Worm (Caenorhabditis elegans) whole organism, L4 larva: ENCODE results near the gene ZK632.10.

Experiments
- D1046.2 ChIP-seq: fragments of 200-800 bp; sonication (Bioruptor generic); IDR thresholded peaks from 2 replicates; pipeline ENCODE4 v1.3.6; 2022; ENCODE audit warnings: missing genetic modification characterization, missing compliant biosample characterization
- F10B5.3 ChIP-seq: sonication (generic microtip); optimal IDR thresholded peaks from 2 replicates; lab custom pipeline; 2016; ENCODE audit warnings: mild to moderate bottlenecking, missing genetic modification characterization, missing compliant biosample characterization
- R02D3.7 ChIP-seq: fragments of 150-350 bp; sonication (generic microtip); optimal IDR thresholded peaks from 3 replicates; lab custom pipeline; 2014; ENCODE audit warnings: missing biosample characterization, missing genetic modification characterization
- T20F7.1 ChIP-seq: fragments of 200-800 bp; sonication (Bioruptor generic); optimal IDR thresholded peaks from 2 replicates; lab custom pipeline; 2018; ENCODE audit warnings: mild to moderate bottlenecking, missing genetic modification characterization, missing compliant biosample characterization
- T26A8.4 ChIP-seq: fragments of 200-800 bp; sonication (Bioruptor generic); IDR thresholded peaks from 2 replicates; pipeline ENCODE4 v1.3.6; 2022; ENCODE audit warnings: missing genetic modification characterization, missing compliant biosample characterization
- Y5F2A.4 ChIP-seq: fragments of 200-800 bp; sonication (Bioruptor generic); optimal IDR thresholded peaks from 2 replicates; lab custom pipeline; 2018; ENCODE audit warnings: mild to moderate bottlenecking, missing genetic modification characterization, missing compliant biosample characterization
- Y75B8A.6 ChIP-seq: fragments of 200-800 bp; sonication (Bioruptor generic); IDR thresholded peaks from 2 replicates; pipeline ENCODE4 v1.3.6; 2022; ENCODE audit warnings: missing genetic modification reagents, missing genetic modification characterization, missing compliant biosample characterization
- aha-1 ChIP-seq: fragments of 150-350 bp; peaks from one replicate; lab custom pipeline; 2014; ENCODE audit warnings: missing biosample characterization, missing genetic modification characterization
- aly-2 ChIP-seq: sonication (generic microtip); optimal IDR thresholded peaks from 2 replicates; lab custom pipeline; 2018; ENCODE audit warnings: missing biosample characterization, missing genetic modification characterization
- ceh-28 ChIP-seq: fragments of 150-350 bp; optimal IDR thresholded peaks from 2 replicates; lab custom pipeline; 2014; ENCODE audit warnings: missing biosample characterization, missing genetic modification reagents, missing genetic modification characterization
- ceh-62 ChIP-seq: sonication (generic microtip); optimal IDR thresholded peaks from 2 replicates; lab custom pipeline; 2017; ENCODE audit warnings: missing biosample characterization, missing genetic modification characterization
- ceh-82 ChIP-seq: sonication (generic microtip); optimal IDR thresholded peaks from 2 replicates; lab custom pipeline; 2017; ENCODE audit warnings: missing biosample characterization, missing genetic modification characterization
- ces-1 ChIP-seq: fragments of 150-350 bp; sonication (generic microtip); optimal IDR thresholded peaks from 4 replicates; lab custom pipeline; 2014; ENCODE audit warnings: missing biosample characterization, missing genetic modification reagents, missing genetic modification characterization
- cey-2 ChIP-seq: sonication (generic microtip); optimal IDR thresholded peaks from 3 replicates; lab custom pipeline; 2017; ENCODE audit warnings: missing genetic modification characterization, mild to moderate bottlenecking, missing compliant biosample characterization, antibody characterized with exemption, borderline replicate concordance; ENCODE audit not compliant: insufficient read depth
- daf-16 ChIP-seq, 3 experiments: sonication (generic microtip); optimal IDR thresholded peaks; 2 replicates each; lab custom pipeline; 2016 to 2017; ENCODE audit warnings: missing genetic modification characterization in 3 of 3, missing genetic modification reagents in 3 of 3, mild to moderate bottlenecking in 2 of 3, missing compliant biosample characterization in 2 of 3, missing biosample characterization in 1 of 3, moderate library complexity in 1 of 3
- daf-19 ChIP-seq: fragments of 200-800 bp; sonication (Bioruptor generic); conservative IDR thresholded peaks from 2 replicates; pipeline ENCODE4 v1.3.6; 2022; ENCODE audit warnings: missing genetic modification characterization, missing compliant biosample characterization
- daf-8 ChIP-seq: fragments of 200-800 bp; sonication (Bioruptor generic); IDR thresholded peaks from 2 replicates; pipeline ENCODE4 v1.3.6; 2022; ENCODE audit warnings: missing genetic modification characterization, missing compliant biosample characterization
- dmd-8 ChIP-seq: fragments of 200-800 bp; sonication (Bioruptor generic); IDR thresholded peaks from 2 replicates; pipeline ENCODE4 v1.3.6; 2022; ENCODE audit warnings: missing genetic modification characterization, missing compliant biosample characterization
- dve-1 ChIP-seq: sonication (generic microtip); optimal IDR thresholded peaks from 2 replicates; lab custom pipeline; 2017; ENCODE audit warnings: antibody characterized with exemption, mild to moderate bottlenecking, missing genetic modification characterization, missing compliant biosample characterization; ENCODE audit not compliant: insufficient read depth
- egl-27 ChIP-seq: sonication (generic microtip); optimal IDR thresholded peaks from 3 replicates; lab custom pipeline; 2017; ENCODE audit warnings: missing biosample characterization, missing genetic modification reagents, missing genetic modification characterization
- hlh-30 ChIP-seq: sonication (generic microtip); optimal IDR thresholded peaks from 2 replicates; lab custom pipeline; 2017; ENCODE audit warnings: antibody characterized with exemption, mild to moderate bottlenecking, missing genetic modification characterization, missing compliant biosample characterization; ENCODE audit not compliant: insufficient read depth
- lsy-2 ChIP-seq, 2 experiments: fragments of 150-350 bp in 1 of 2; sonication (generic microtip) in 1 of 2; optimal IDR thresholded peaks; 2 replicates each; lab custom pipeline; 2014 to 2017; ENCODE audit warnings: missing biosample characterization in 2 of 2, missing genetic modification characterization in 2 of 2
- madf-9 ChIP-seq: fragments of 200-800 bp; sonication (Bioruptor generic); conservative IDR thresholded peaks from 2 replicates; pipeline ENCODE4 v1.3.6; 2022; ENCODE audit warnings: missing genetic modification reagents, missing genetic modification characterization, missing compliant biosample characterization
- mdl-1 ChIP-seq, 2 experiments: fragments of 150-350 bp in 1 of 2; sonication (generic microtip) in 1 of 2; optimal IDR thresholded peaks; 2 replicates each; lab custom pipeline; 2014 to 2017; ENCODE audit warnings: missing biosample characterization in 2 of 2, missing genetic modification characterization in 2 of 2
- mes-2 ChIP-seq: sonication (generic microtip); optimal IDR thresholded peaks from 2 replicates; lab custom pipeline; 2016; ENCODE audit warnings: missing genotype, mild to moderate bottlenecking, missing genetic modification characterization, missing compliant biosample characterization; ENCODE audit not compliant: poor library complexity, severe bottlenecking
- mxl-2 ChIP-seq: fragments of 200-800 bp; sonication (Bioruptor generic); conservative IDR thresholded peaks from 2 replicates; pipeline ENCODE4 v1.3.6; 2022; ENCODE audit warnings: missing genetic modification reagents, missing genetic modification characterization, missing compliant biosample characterization
- nhr-10 ChIP-seq: fragments of 150-350 bp; optimal IDR thresholded peaks from 2 replicates; lab custom pipeline; 2014; ENCODE audit warnings: missing biosample characterization, missing genetic modification characterization
- nhr-11 ChIP-seq: fragments of 150-350 bp; optimal IDR thresholded peaks from 2 replicates; lab custom pipeline; 2014; ENCODE audit warnings: missing biosample characterization, missing genetic modification characterization
- nhr-25 ChIP-seq: sonication (generic microtip); optimal IDR thresholded peaks from 2 replicates; lab custom pipeline; 2017; ENCODE audit warnings: missing genetic modification characterization, mild to moderate bottlenecking, missing compliant biosample characterization, antibody characterized with exemption, moderate library complexity, borderline replicate concordance; ENCODE audit not compliant: insufficient read depth
- nhr-42 ChIP-seq: fragments of 200-800 bp; sonication (Bioruptor generic); IDR thresholded peaks from 2 replicates; pipeline ENCODE4 v1.3.6; 2022; ENCODE audit warnings: missing genetic modification characterization, missing compliant biosample characterization
- nhr-6 ChIP-seq: fragments of 150-350 bp; optimal IDR thresholded peaks from 2 replicates; lab custom pipeline; 2014; ENCODE audit warnings: missing biosample characterization, missing genetic modification characterization
- pqm-1 ChIP-seq: sonication (generic microtip); optimal IDR thresholded peaks from 2 replicates; lab custom pipeline; 2017; ENCODE audit warnings: missing biosample characterization, missing genetic modification characterization
- sdz-12 ChIP-seq: fragments of 200-800 bp; sonication (Bioruptor generic); optimal IDR thresholded peaks from 2 replicates; lab custom pipeline; 2018; ENCODE audit warnings: mild to moderate bottlenecking, missing genetic modification characterization, missing compliant biosample characterization
- tag-97 ChIP-seq: fragments of 200-800 bp; sonication (Bioruptor generic); IDR thresholded peaks from 2 replicates; pipeline ENCODE4 v1.3.6; 2022; ENCODE audit warnings: missing genetic modification characterization, missing compliant biosample characterization
- unc-39 ChIP-seq: sonication (generic microtip); optimal IDR thresholded peaks from 2 replicates; lab custom pipeline; 2017; ENCODE audit warnings: missing biosample characterization, missing genetic modification characterization
- zfp-3 ChIP-seq: fragments of 200-800 bp; sonication (Bioruptor generic); conservative IDR thresholded peaks from 2 replicates; pipeline ENCODE4 v1.3.6; 2022; ENCODE audit warnings: missing genetic modification reagents, missing genetic modification characterization, missing compliant biosample characterization
- ztf-7 ChIP-seq: fragments of 150-350 bp; optimal IDR thresholded peaks from 2 replicates; lab custom pipeline; 2014; ENCODE audit warnings: missing biosample characterization, missing genetic modification characterization

ZK632.10 gene

ce11 chrIII:9783133-9783590, 44.4 kb downstream of the ZK632.10 start (continued):
- TF ChIP-seq dmd-8 (GFP tag; lab: Robert Waterston, UW) (no peak), mxl-2 (GFP tag; lab: Robert Waterston, UW) (no peak), aly-2 (no peak), tag-97 (GFP tag; lab: Robert Waterston, UW) (no peak), egl-27 (tag; lab: Kevin White, UChicago) (no peak), T26A8.4 (peak; percentile 55), sdz-12 (peak; percentile 76), hlh-30 (tag; lab: Kevin White, UChicago) (no peak), F10B5.3 (tag; lab: Kevin White, UChicago) (no peak), pqm-1 (tag; lab: Kevin White, UChicago) (no peak), ceh-82 (tag; lab: Kevin White, UChicago) (no peak), nhr-6 (tag; lab: Kevin White, UChicago) (no peak), madf-9 (GFP tag; lab: Robert Waterston, UW) (no peak), zfp-3 (GFP tag; lab: Robert Waterston, UW) (peak; percentile 83), Y5F2A.4 (no peak), D1046.2 (GFP tag; lab: Robert Waterston, UW) (no peak), daf-19 (no peak), nhr-10 (tag; lab: Kevin White, UChicago) (no peak), ztf-7 (tag; lab: Kevin White, UChicago) (no peak)

DNA sequence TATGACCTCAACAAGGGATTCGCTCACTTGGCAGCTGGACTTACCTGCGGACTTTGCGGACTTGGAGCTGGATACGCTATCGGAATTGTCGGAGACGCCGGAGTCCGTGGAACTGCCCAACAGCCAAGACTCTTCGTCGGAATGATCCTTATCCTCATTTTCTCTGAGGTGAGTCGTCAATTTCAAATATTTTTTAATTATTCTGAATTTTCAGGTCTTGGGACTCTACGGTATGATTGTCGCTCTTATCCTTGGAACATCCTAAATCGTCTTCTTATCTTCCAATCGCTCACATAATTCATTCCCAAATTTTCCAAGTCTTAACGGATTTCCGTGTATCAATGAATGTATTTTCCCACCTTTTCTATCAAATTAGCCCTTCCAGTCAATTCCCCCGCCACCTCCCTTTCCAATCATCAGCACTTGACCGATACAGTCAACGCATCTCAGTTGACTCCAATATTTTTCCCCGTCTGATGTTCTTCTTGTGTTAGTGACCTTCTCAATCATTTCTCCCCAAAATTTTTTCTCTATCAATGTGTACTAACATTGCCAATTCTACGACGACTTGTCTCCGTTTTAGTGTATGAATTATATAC, 44.9 kb downstream of the ZK632.10 start, which contains the start of gene R10E11.6:
Gene R10E11.6, plus strand, starts transcription at position 524 of the 599 bp plus-strand sequence.
- TF ChIP-seq ceh-62 (no peak), Y5F2A.4 (peak; percentile 33), aha-1 (tag; lab: Kevin White, UChicago) (peak; percentile 92), unc-39 (tag; lab: Kevin White, UChicago) (no peak), mes-2 (peak; percentile 22), R02D3.7 (tag; lab: Kevin White, UChicago) (no peak), daf-16 (GFP tag; optimal IDR thresholded peaks at IDR 0.05; lab: Kevin White, UChicago) (no peak), daf-16 (tag; optimal IDR thresholded peaks at IDR 0.05; lab: Kevin White, UChicago) (no peak), T20F7.1 (GFP tag; lab: Kevin White, UChicago) (no peak), ces-1 (GFP tag; lab: Kevin White, UChicago) (no peak), daf-19 (0 out of 2 replicates have a peak, but pooled peaks have one; percentile 10), nhr-42 (GFP tag; lab: Robert Waterston, UW) (no peak), lsy-2 (tag; optimal IDR thresholded peaks at IDR 0.05; lab: Kevin White, UChicago) (no peak), ceh-28 (tag; lab: Kevin White, UChicago) (no peak), daf-8 (0 out of 2 replicates have a peak, but pooled peaks have one; percentile 8), nhr-6 (tag; lab: Kevin White, UChicago) (no peak), dve-1 (tag; lab: Kevin White, UChicago) (no peak), nhr-25 (tag; lab: Kevin White, UChicago) (no peak), Y75B8A.6 (GFP tag; lab: Robert Waterston, UW) (no peak), mdl-1 (tag; optimal IDR thresholded peaks at IDR 0.05; lab: Kevin White, UChicago) (no peak), nhr-11 (tag; lab: Kevin White, UChicago) (no peak), sdz-12 (no peak), D1046.2 (GFP tag; lab: Robert Waterston, UW) (0 out of 2 replicates have a peak, but pooled peaks have one; percentile 11), cey-2 (tag; lab: Kevin White, UChicago) (no peak)
